Worm (Caenorhabditis elegans) whole organism, late embryonic: ENCODE results near the gene W08F4.1.
"Not testable (repeated sequence)": the region's sequence is repeated elsewhere in the genome, so short reads cannot be mapped to it uniquely, and the experiment has no call there.

ENCODE experiments used
- C38D4.7 ChIP-seq: fragments of 200-800 bp; sonication (Bioruptor generic); optimal IDR thresholded peaks from 2 replicates; lab custom pipeline; 2018; ENCODE audit warnings: mild to moderate bottlenecking, missing genetic modification characterization, moderate library complexity, missing compliant biosample characterization
- K02D7.2 ChIP-seq: sonication (generic microtip); optimal IDR thresholded peaks from 2 replicates; lab custom pipeline; 2017; ENCODE audit warnings: mild to moderate bottlenecking, missing genetic modification characterization, missing compliant biosample characterization
- Y22D7AL.16 ChIP-seq: sonication (generic microtip); optimal IDR thresholded peaks from 2 replicates; lab custom pipeline; 2016; ENCODE audit warnings: missing genetic modification characterization, missing compliant biosample characterization
- ceh-19 ChIP-seq: fragments of 200-800 bp; sonication (Bioruptor generic); optimal IDR thresholded peaks from 2 replicates; lab custom pipeline; 2018; ENCODE audit warnings: mild to moderate bottlenecking, missing genetic modification characterization, missing compliant biosample characterization
- ceh-2 ChIP-seq: sonication (generic microtip); optimal IDR thresholded peaks from 2 replicates; lab custom pipeline; 2016; ENCODE audit warnings: missing genotype, missing genetic modification characterization, missing compliant biosample characterization
- ceh-24 ChIP-seq: sonication (generic microtip); optimal IDR thresholded peaks from 2 replicates; lab custom pipeline; 2016; ENCODE audit warnings: mild to moderate bottlenecking, missing genetic modification characterization, missing compliant biosample characterization
- ceh-30 ChIP-seq: fragments of 150-350 bp; optimal IDR thresholded peaks from 2 replicates; lab custom pipeline; 2014; ENCODE audit warnings: missing biosample characterization, missing genetic modification characterization
- ceh-31 ChIP-seq: sonication (generic microtip); optimal IDR thresholded peaks from 2 replicates; lab custom pipeline; 2016; ENCODE audit warnings: missing genetic modification characterization, missing compliant biosample characterization
- ceh-34 ChIP-seq: sonication (generic microtip); optimal IDR thresholded peaks from 2 replicates; lab custom pipeline; 2016; ENCODE audit warnings: mild to moderate bottlenecking, missing genetic modification characterization, missing compliant biosample characterization
- ceh-48 ChIP-seq: sonication (generic microtip); optimal IDR thresholded peaks from 2 replicates; lab custom pipeline; 2016; ENCODE audit warnings: missing genetic modification characterization, inconsistent platforms, missing compliant biosample characterization
- che-1 ChIP-seq: sonication (generic microtip); optimal IDR thresholded peaks from 2 replicates; lab custom pipeline; 2016; ENCODE audit warnings: mild to moderate bottlenecking, missing genetic modification characterization, missing compliant biosample characterization
- dmd-4 ChIP-seq: sonication (generic microtip); optimal IDR thresholded peaks from 2 replicates; lab custom pipeline; 2016; ENCODE audit warnings: borderline replicate concordance, missing genetic modification characterization, missing compliant biosample characterization
- elt-2 ChIP-seq: sonication (generic microtip); optimal IDR thresholded peaks from 2 replicates; lab custom pipeline; 2016; ENCODE audit warnings: missing genetic modification reagents, missing genetic modification characterization, missing compliant biosample characterization
- ets-4 ChIP-seq: sonication (generic microtip); optimal IDR thresholded peaks from 2 replicates; lab custom pipeline; 2016; ENCODE audit warnings: missing genetic modification characterization, missing compliant biosample characterization
- eyg-1 ChIP-seq: sonication (generic microtip); optimal IDR thresholded peaks from 2 replicates; lab custom pipeline; 2016; ENCODE audit warnings: missing genotype, missing genetic modification characterization, missing compliant biosample characterization
- fax-1 ChIP-seq: sonication (generic microtip); optimal IDR thresholded peaks from 2 replicates; lab custom pipeline; 2016; ENCODE audit warnings: missing genotype, missing genetic modification characterization, missing compliant biosample characterization
- fkh-6 ChIP-seq: sonication (generic microtip); optimal IDR thresholded peaks from 2 replicates; lab custom pipeline; 2016; ENCODE audit warnings: missing genetic modification characterization, missing compliant biosample characterization
- gmeb-2 ChIP-seq: sonication (generic microtip); optimal IDR thresholded peaks from 2 replicates; lab custom pipeline; 2016; ENCODE audit warnings: missing genetic modification characterization, inconsistent platforms, missing compliant biosample characterization
- hlh-15 ChIP-seq: sonication (generic microtip); optimal IDR thresholded peaks from 2 replicates; lab custom pipeline; 2016; ENCODE audit warnings: missing genetic modification characterization, missing compliant biosample characterization
- hlh-6 ChIP-seq: sonication (generic microtip); optimal IDR thresholded peaks from 2 replicates; lab custom pipeline; 2016; ENCODE audit warnings: missing genotype, missing genetic modification characterization, missing compliant biosample characterization
- mec-3 ChIP-seq: sonication (generic microtip); optimal IDR thresholded peaks from 2 replicates; lab custom pipeline; 2016; ENCODE audit warnings: borderline replicate concordance, missing genetic modification characterization, missing compliant biosample characterization
- nfya-1 ChIP-seq: sonication (generic microtip); optimal IDR thresholded peaks from 2 replicates; lab custom pipeline; 2017; ENCODE audit warnings: missing genetic modification characterization, mild to moderate bottlenecking, missing compliant biosample characterization, antibody characterized with exemption, moderate library complexity
- nhr-232 ChIP-seq: sonication (generic microtip); optimal IDR thresholded peaks from 2 replicates; lab custom pipeline; 2016; ENCODE audit warnings: missing genetic modification characterization, missing compliant biosample characterization
- npax-4 ChIP-seq: sonication (generic microtip); optimal IDR thresholded peaks from 2 replicates; lab custom pipeline; 2016; ENCODE audit warnings: missing genetic modification characterization, missing compliant biosample characterization
- odd-2 ChIP-seq: sonication (generic microtip); optimal IDR thresholded peaks from 2 replicates; lab custom pipeline; 2017; ENCODE audit warnings: antibody characterized with exemption, mild to moderate bottlenecking, missing genetic modification characterization, missing compliant biosample characterization
- pat-9 ChIP-seq: fragments of 200-800 bp; sonication (Bioruptor generic); optimal IDR thresholded peaks from 2 replicates; lab custom pipeline; 2018; ENCODE audit warnings: mild to moderate bottlenecking, missing genetic modification characterization, moderate library complexity, missing compliant biosample characterization
- pros-1 ChIP-seq: fragments of 150-350 bp; optimal IDR thresholded peaks from 2 replicates; lab custom pipeline; 2014; ENCODE audit warnings: missing biosample characterization, missing genetic modification reagents, missing genetic modification characterization
- ref-2 ChIP-seq: sonication (generic microtip); optimal IDR thresholded peaks from 2 replicates; lab custom pipeline; 2016; ENCODE audit warnings: missing genetic modification characterization, missing compliant biosample characterization
- rnt-1 ChIP-seq: sonication (generic microtip); optimal IDR thresholded peaks from 2 replicates; lab custom pipeline; 2016; ENCODE audit warnings: missing genetic modification characterization, missing compliant biosample characterization
- sdc-2 ChIP-seq: sonication (generic microtip); optimal IDR thresholded peaks from 2 replicates; lab custom pipeline; 2016; ENCODE audit warnings: missing genotype, missing genetic modification characterization, missing compliant biosample characterization
- sox-2 ChIP-seq: fragments of 200-800 bp; sonication (Bioruptor generic); IDR thresholded peaks from 2 replicates; pipeline ENCODE4 v1.3.6; 2022; ENCODE audit warnings: missing genetic modification reagents, missing genetic modification characterization, missing compliant biosample characterization
- syd-9 ChIP-seq: sonication (generic microtip); optimal IDR thresholded peaks from 2 replicates; lab custom pipeline; 2016; ENCODE audit warnings: mild to moderate bottlenecking, missing genetic modification characterization, moderate library complexity, missing compliant biosample characterization
- tbx-7 ChIP-seq: sonication (generic microtip); optimal IDR thresholded peaks from 2 replicates; lab custom pipeline; 2016; ENCODE audit warnings: missing genotype, missing genetic modification characterization, missing compliant biosample characterization
- unc-3 ChIP-seq, 2 experiments: fragments of 200-800 bp in 1 of 2; sonication (Bioruptor generic) in 1 of 2; sonication (generic microtip) in 1 of 2; conservative IDR thresholded peaks in 1 of 2; optimal IDR thresholded peaks in 1 of 2; 2 replicates each; pipeline versions ENCODE4 v1.3.6 to Lab custom; 2016 to 2022; ENCODE audit warnings: missing compliant biosample characterization in 2 of 2, missing genetic modification characterization in 2 of 2, missing genetic modification reagents in 1 of 2
- unc-55 ChIP-seq: sonication (generic microtip); optimal IDR thresholded peaks from 2 replicates; lab custom pipeline; 2017; ENCODE audit warnings: missing biosample characterization, missing genetic modification reagents, missing genetic modification characterization
- zip-5 ChIP-seq: sonication (generic microtip); optimal IDR thresholded peaks from 2 replicates; lab custom pipeline; 2016; ENCODE audit warnings: missing genetic modification characterization, missing compliant biosample characterization

W08F4.1 gene

ce11 chrII:608757-609156 is 15.4 kb downstream of the W08F4.1 start, which contains the start of gene W04H10.1:
Gene W04H10.1 (plus strand): TSS chrII:609057.
- TF ChIP-seq dmd-4 (tag; lab: Kevin White, UChicago) (no peak), elt-2 (tag; lab: Kevin White, UChicago) (no peak), odd-2 (tag; lab: Kevin White, UChicago) (no peak), syd-9 (no peak), ceh-30 (tag; lab: Kevin White, UChicago) (no peak), ceh-19 (GFP tag; lab: Kevin White, UChicago) (no peak)

- TF ChIP-seq tbx-7 (tag; lab: Kevin White, UChicago); ets-4; che-1 (tag; lab: Kevin White, UChicago): not testable (repeated sequence)
Measured at ce11 chrII:612361-612760, 19.0 kb downstream of the W08F4.1 start, which contains the start of gene clec-118. Gene clec-118 (minus strand): TSS chrII:612461.

- TF ChIP-seq ceh-48 (tag; lab: Kevin White, UChicago) (peak; percentile 48), nhr-232 (tag; lab: Kevin White, UChicago) (no peak), hlh-6 (tag; lab: Kevin White, UChicago) (no peak), gmeb-2 (tag; lab: Kevin White, UChicago) (no peak)
Measured at ce11 chrII:614701-615100, 21.4 kb downstream of the W08F4.1 start.

ce11 chrII:621141-621540 is 27.8 kb downstream of the W08F4.1 start:
- TF ChIP-seq hlh-15, result no peak
- no peak for TF ChIP-seq ets-4
- no peak for TF ChIP-seq odd-2 (tag; lab: Kevin White, UChicago)
- TF ChIP-seq Y22D7AL.16 (tag; lab: Kevin White, UChicago), result no peak

- TF ChIP-seq ceh-34 (peak; percentile 53), ets-4 (no peak), hlh-6 (tag; lab: Kevin White, UChicago) (no peak), C38D4.7 (GFP tag; lab: Kevin White, UChicago) (no peak), ref-2 (tag; lab: Kevin White, UChicago) (no peak), dmd-4 (tag; lab: Kevin White, UChicago) (no peak), mec-3 (no peak), npax-4 (tag; lab: Kevin White, UChicago) (no peak), ceh-31 (peak; percentile 26), K02D7.2 (tag; lab: Kevin White, UChicago) (no peak), pat-9 (tag; lab: Kevin White, UChicago) (no peak), sdc-2 (tag; lab: Kevin White, UChicago) (no peak), ceh-19 (GFP tag; lab: Kevin White, UChicago) (no peak), pros-1 (tag; lab: Kevin White, UChicago) (no peak), rnt-1 (tag; lab: Kevin White, UChicago) (no peak), fax-1 (tag; lab: Kevin White, UChicago) (no peak), hlh-15 (no peak), nfya-1 (tag; lab: Kevin White, UChicago) (peak; percentile 45), unc-55 (GFP tag; lab: Kevin White, UChicago) (peak; percentile 26), ceh-24 (tag; lab: Kevin White, UChicago) (no peak), zip-5 (tag; lab: Kevin White, UChicago) (no peak)
Measured at ce11 chrII:622478-622877, 29.2 kb downstream of the W08F4.1 start.

- no peak for TF ChIP-seq unc-3 (GFP tag; conservative IDR thresholded peaks at IDR 0.05; lab: Robert Waterston, UW)
- no peak for TF ChIP-seq unc-3 (tag; optimal IDR thresholded peaks at IDR 0.05; lab: Kevin White, UChicago)
- no peak for TF ChIP-seq hlh-15
- TF ChIP-seq odd-2 (tag; lab: Kevin White, UChicago), result no peak
- no peak for TF ChIP-seq ceh-2
- TF ChIP-seq eyg-1 (tag; lab: Kevin White, UChicago), result no peak
- TF ChIP-seq fkh-6 (tag; lab: Kevin White, UChicago), result no peak
- no peak for TF ChIP-seq sox-2 (GFP tag; lab: Robert Waterston, UW)
Measured at ce11 chrII:624443-624842, 31.1 kb downstream of the W08F4.1 start, which contains the start of gene T04B8.5. Gene T04B8.5 (minus strand): TSS chrII:624543.
